Worm (Caenorhabditis elegans): ENCODE results near the gene T14B4.20.

DNA sequence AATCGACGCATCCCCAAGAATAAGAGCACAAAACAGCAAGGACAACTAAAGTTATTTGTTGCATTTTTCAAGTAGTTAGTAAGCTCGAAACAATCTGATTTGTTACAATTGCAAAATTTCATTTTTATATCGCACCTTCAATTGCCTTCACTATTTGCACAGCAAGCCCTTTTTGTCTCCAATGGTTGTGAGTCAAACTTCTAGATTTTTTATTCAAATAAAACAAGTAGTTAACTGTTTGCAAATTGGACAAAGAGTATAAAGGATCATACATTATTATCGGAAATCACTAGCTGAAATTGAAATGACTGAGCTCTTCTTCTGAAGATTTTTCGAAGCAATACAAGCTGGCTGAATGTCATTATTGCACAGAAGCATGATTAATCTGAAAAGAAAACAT, 36.1 kb downstream of the T14B4.20 start, which contains the start of gene F41G3.21:
- TF ChIP-seq W03F9.2 (tag; optimal IDR thresholded peaks at IDR 0.05) = no peak
- TF ChIP-seq him-1 (tag; optimal IDR thresholded peaks at IDR 0.05) = no peak

Data from whole organism, L4/young adult.